Worm (Caenorhabditis elegans) whole organism, young adult: ENCODE measurements around the gene clec-229.

Experiments used
- D2030.7 ChIP-seq: fragments of 200-800 bp; sonication (Bioruptor generic); IDR thresholded peaks from 2 replicates; pipeline ENCODE4 v1.3.6; 2022; ENCODE audit warnings: missing genetic modification reagents, missing genetic modification characterization, missing compliant biosample characterization
- F22D6.2 ChIP-seq: sonication (generic microtip); optimal IDR thresholded peaks from 2 replicates; lab custom pipeline; 2016; ENCODE audit warnings: mild to moderate bottlenecking, missing genetic modification characterization, missing compliant biosample characterization
- F33H1.4 ChIP-seq: fragments of 200-800 bp; sonication (Bioruptor generic); IDR thresholded peaks from 2 replicates; pipeline ENCODE4 v1.3.6; 2022; ENCODE audit warnings: missing genetic modification reagents, missing genetic modification characterization, missing compliant biosample characterization
- F57A8.1 ChIP-seq: fragments of 200-800 bp; sonication (Bioruptor generic); optimal IDR thresholded peaks from 2 replicates; lab custom pipeline; 2018; ENCODE audit warnings: mild to moderate bottlenecking, missing genetic modification characterization, moderate library complexity, missing compliant biosample characterization
- akir-1 ChIP-seq: fragments of 200-800 bp; sonication (Bioruptor generic); optimal IDR thresholded peaks from 2 replicates; lab custom pipeline; 2018; ENCODE audit warnings: mild to moderate bottlenecking, missing genetic modification characterization, moderate library complexity, missing compliant biosample characterization
- attf-5 ChIP-seq: fragments of 200-800 bp; sonication (Bioruptor generic); optimal IDR thresholded peaks from 2 replicates; lab custom pipeline; 2018; ENCODE audit warnings: mild to moderate bottlenecking, missing genetic modification characterization, missing compliant biosample characterization
- attf-6 ChIP-seq: fragments of 200-800 bp; sonication (Bioruptor generic); IDR thresholded peaks from 2 replicates; pipeline ENCODE4 v1.3.6; 2022; ENCODE audit warnings: missing genetic modification reagents, missing genetic modification characterization, missing compliant biosample characterization
- bed-1 ChIP-seq: fragments of 200-800 bp; sonication (Bioruptor generic); IDR thresholded peaks from 2 replicates; pipeline ENCODE4 v1.3.6; 2022; ENCODE audit warnings: missing genetic modification reagents, missing genetic modification characterization, missing compliant biosample characterization
- cebp-1 ChIP-seq, 2 experiments: fragments of 200-800 bp in 1 of 2; sonication (Bioruptor generic) in 1 of 2; sonication (generic microtip) in 1 of 2; IDR thresholded peaks in 1 of 2; optimal IDR thresholded peaks in 1 of 2; 2 replicates each; pipeline versions ENCODE4 v1.3.6 to Lab custom; 2017 to 2022; ENCODE audit warnings: missing compliant biosample characterization in 2 of 2, missing genetic modification characterization in 2 of 2, mild to moderate bottlenecking in 1 of 2, missing genetic modification reagents in 1 of 2, moderate library complexity in 1 of 2
- cebp-2 ChIP-seq: fragments of 200-800 bp; sonication (Bioruptor generic); IDR thresholded peaks from 2 replicates; pipeline ENCODE4 v1.3.6; 2022; ENCODE audit warnings: missing genetic modification characterization, missing compliant biosample characterization
- ceh-100 ChIP-seq: fragments of 200-800 bp; sonication (Bioruptor generic); IDR thresholded peaks from 2 replicates; pipeline ENCODE4 v1.3.6; 2022; ENCODE audit warnings: missing genetic modification reagents, missing genetic modification characterization, missing compliant biosample characterization
- die-1 ChIP-seq: sonication (generic microtip); optimal IDR thresholded peaks from 2 replicates; lab custom pipeline; 2016; ENCODE audit warnings: missing genotype, mild to moderate bottlenecking, missing genetic modification characterization, missing compliant biosample characterization
- efl-1 ChIP-seq: fragments of 150-350 bp; optimal IDR thresholded peaks from 2 replicates; lab custom pipeline; 2014; ENCODE audit warnings: missing biosample characterization, missing genetic modification reagents, missing genetic modification characterization
- egl-18 ChIP-seq: fragments of 200-800 bp; sonication (Bioruptor generic); IDR thresholded peaks from 2 replicates; pipeline ENCODE4 v1.3.6; 2022; ENCODE audit warnings: missing genetic modification reagents, missing genetic modification characterization, missing compliant biosample characterization
- egl-44 ChIP-seq: fragments of 200-800 bp; sonication (Bioruptor generic); IDR thresholded peaks from 2 replicates; pipeline ENCODE4 v1.3.6; 2022; ENCODE audit warnings: missing genetic modification reagents, missing genetic modification characterization, missing compliant biosample characterization
- fkh-3 ChIP-seq: sonication (generic microtip); optimal IDR thresholded peaks from 2 replicates; lab custom pipeline; 2016; ENCODE audit warnings: mild to moderate bottlenecking, missing genetic modification characterization, missing compliant biosample characterization
- hlh-12 ChIP-seq: sonication (generic microtip); optimal IDR thresholded peaks from 2 replicates; lab custom pipeline; 2016; ENCODE audit warnings: missing genetic modification characterization, missing compliant biosample characterization
- hlh-26 ChIP-seq: fragments of 200-800 bp; sonication (Bioruptor generic); conservative IDR thresholded peaks from 2 replicates; pipeline ENCODE4 v1.3.6; 2022; ENCODE audit warnings: missing genetic modification reagents, missing genetic modification characterization, missing compliant biosample characterization
- hmg-20 ChIP-seq: fragments of 200-800 bp; sonication (Bioruptor generic); IDR thresholded peaks from 2 replicates; pipeline ENCODE4 v1.3.6; 2022; ENCODE audit warnings: missing genetic modification reagents, missing genetic modification characterization, missing compliant biosample characterization
- lin-40 ChIP-seq: sonication (generic microtip); optimal IDR thresholded peaks from 2 replicates; lab custom pipeline; 2016; ENCODE audit warnings: missing genetic modification characterization, mild to moderate bottlenecking, missing compliant biosample characterization, missing genotype, missing genetic modification reagents
- lin-54 ChIP-seq: fragments of 200-800 bp; sonication (Bioruptor generic); optimal IDR thresholded peaks from 2 replicates; lab custom pipeline; 2018; ENCODE audit warnings: mild to moderate bottlenecking, missing genetic modification characterization, missing compliant biosample characterization
- lir-1 ChIP-seq: fragments of 200-800 bp; sonication (Bioruptor generic); conservative IDR thresholded peaks from 2 replicates; pipeline ENCODE4 v1.3.6; 2022; ENCODE audit warnings: missing genetic modification reagents, missing genetic modification characterization, missing compliant biosample characterization
- lsy-27 ChIP-seq: sonication (generic microtip); optimal IDR thresholded peaks from 2 replicates; lab custom pipeline; 2017; ENCODE audit warnings: missing genetic modification characterization, mild to moderate bottlenecking, missing compliant biosample characterization, antibody characterized with exemption, missing genotype, borderline replicate concordance; ENCODE audit not compliant: insufficient read depth
- madf-6 ChIP-seq: fragments of 200-800 bp; sonication (Bioruptor generic); IDR thresholded peaks from 2 replicates; pipeline ENCODE4 v1.3.6; 2022; ENCODE audit warnings: missing genetic modification reagents, missing genetic modification characterization, missing compliant biosample characterization
- nhr-27 ChIP-seq: fragments of 200-800 bp; sonication (Bioruptor generic); optimal IDR thresholded peaks from 2 replicates; lab custom pipeline; 2018; ENCODE audit warnings: mild to moderate bottlenecking, missing genetic modification characterization, moderate library complexity, missing compliant biosample characterization
- pbrm-1 ChIP-seq: fragments of 200-800 bp; sonication (Bioruptor generic); IDR thresholded peaks from 2 replicates; pipeline ENCODE4 v1.3.6; 2022; ENCODE audit warnings: missing genetic modification reagents, missing genetic modification characterization, missing compliant biosample characterization
- sdz-38 ChIP-seq: sonication (generic microtip); optimal IDR thresholded peaks from 2 replicates; lab custom pipeline; 2016; ENCODE audit warnings: missing genotype, missing genetic modification characterization, missing compliant biosample characterization
- snpc-1.1 ChIP-seq: sonication (generic microtip); optimal IDR thresholded peaks from 2 replicates; lab custom pipeline; 2017; ENCODE audit warnings: missing genetic modification characterization, mild to moderate bottlenecking, missing compliant biosample characterization, antibody characterized with exemption, moderate library complexity, missing genotype, missing genetic modification reagents; ENCODE audit not compliant: insufficient read depth
- snpc-3.4 ChIP-seq: sonication (generic microtip); optimal IDR thresholded peaks from 2 replicates; lab custom pipeline; 2017; ENCODE audit warnings: missing genetic modification characterization, mild to moderate bottlenecking, missing compliant biosample characterization, antibody characterized with exemption, moderate library complexity, missing genotype, missing genetic modification reagents
- snpc-4 ChIP-seq, 5 experiments: fragments of 150-350 bp in 1 of 5; sonication (generic microtip) in 4 of 5; optimal IDR thresholded peaks; 2 replicates each; lab custom pipeline; 2014 to 2018; ENCODE audit warnings: missing genetic modification characterization in 5 of 5, missing biosample characterization in 3 of 5, antibody characterized with exemption in 2 of 5, mild to moderate bottlenecking in 2 of 5, missing compliant biosample characterization in 2 of 5, missing genotype in 2 of 5, moderate library complexity in 2 of 5, missing genetic modification reagents in 1 of 5
- sptf-2 ChIP-seq: fragments of 200-800 bp; sonication (Bioruptor generic); optimal IDR thresholded peaks from 2 replicates; lab custom pipeline; 2018; ENCODE audit warnings: mild to moderate bottlenecking, missing genetic modification characterization, missing compliant biosample characterization
- zim-3 ChIP-seq: sonication (generic microtip); optimal IDR thresholded peaks from 2 replicates; lab custom pipeline; 2017; ENCODE audit warnings: mild to moderate bottlenecking, missing genetic modification characterization, moderate library complexity, missing compliant biosample characterization
- ztf-22 ChIP-seq: fragments of 200-800 bp; sonication (Bioruptor generic); optimal IDR thresholded peaks from 2 replicates; lab custom pipeline; 2018; ENCODE audit warnings: mild to moderate bottlenecking, missing genetic modification characterization, moderate library complexity, missing compliant biosample characterization
- ztf-26 ChIP-seq: sonication (generic microtip); optimal IDR thresholded peaks from 2 replicates; lab custom pipeline; 2017; ENCODE audit warnings: missing genetic modification characterization, missing compliant biosample characterization

clec-229 gene

ce11 chrV:15315827-15316527 lies 25.3 kb downstream of the clec-229 start, which contains the start of the genes srt-22 and nhr-246:
Gene srt-22, minus strand, starts transcription at chrV:15315927.
Gene nhr-246, plus strand, starts transcription at chrV:15316477.
- TF ChIP-seq lsy-27, result no peak
- TF ChIP-seq die-1 (tag; lab: Kevin White, UChicago), result no peak
- no peak for TF ChIP-seq cebp-2
- TF ChIP-seq sptf-2 (GFP tag; lab: Kevin White, UChicago), result no peak
- no peak for TF ChIP-seq lir-1 (GFP tag; lab: Robert Waterston, UW)
- no peak for TF ChIP-seq attf-6
- no peak for TF ChIP-seq sdz-38
- no peak for TF ChIP-seq snpc-1.1 (tag; lab: Kevin White, UChicago)
- TF ChIP-seq lin-54 (GFP tag; lab: Kevin White, UChicago), result no peak
- no peak for TF ChIP-seq lin-40

- no peak for TF ChIP-seq hlh-12 (tag; lab: Kevin White, UChicago)
- TF ChIP-seq F33H1.4 (GFP tag; lab: Robert Waterston, UW), result no peak
- TF ChIP-seq zim-3 (tag; lab: Kevin White, UChicago), result no peak
- TF ChIP-seq ceh-100 (GFP tag; lab: Robert Waterston, UW), result no peak
- TF ChIP-seq efl-1 (GFP tag; lab: Kevin White, UChicago), result no peak
- TF ChIP-seq egl-18 (GFP tag; lab: Robert Waterston, UW), result no peak
- no peak for TF ChIP-seq ztf-26 (tag; lab: Kevin White, UChicago)
- no peak for TF ChIP-seq bed-1 (GFP tag; lab: Robert Waterston, UW)
- no peak for TF ChIP-seq madf-6 (GFP tag; lab: Robert Waterston, UW)
- no peak for TF ChIP-seq egl-44 (GFP tag; lab: Robert Waterston, UW)
- TF ChIP-seq hmg-20, result no peak
- no peak for TF ChIP-seq ztf-22 (GFP tag; lab: Kevin White, UChicago)
- no peak for TF ChIP-seq F22D6.2 (tag; lab: Kevin White, UChicago)
- no peak for TF ChIP-seq snpc-3.4 (tag; lab: Kevin White, UChicago)
- TF ChIP-seq hlh-26, result no peak
- no peak for TF ChIP-seq F57A8.1 (GFP tag; lab: Kevin White, UChicago)
- TF ChIP-seq nhr-27 (tag; lab: Kevin White, UChicago), result no peak
- TF ChIP-seq pbrm-1, result no peak
- no peak for TF ChIP-seq fkh-3 (tag; lab: Kevin White, UChicago)
- no peak for TF ChIP-seq attf-5 (GFP tag; lab: Kevin White, UChicago)
Measured at ce11 chrV:15313529-15313928, 27.8 kb downstream of the clec-229 start.

- no peak for TF ChIP-seq cebp-1 (GFP tag; IDR thresholded peaks at IDR 0.05; lab: Robert Waterston, UW)
- no peak for TF ChIP-seq cebp-1 (tag; optimal IDR thresholded peaks at IDR 0.05; lab: Kevin White, UChicago)
- TF ChIP-seq akir-1 (GFP tag; lab: Kevin White, UChicago), result no peak
- no peak for TF ChIP-seq D2030.7 (GFP tag; lab: Robert Waterston, UW)
- TF ChIP-seq snpc-4 (GFP tag; optimal IDR thresholded peaks at IDR 0.05; lab: Kevin White, UChicago), result no peak
- no peak for TF ChIP-seq snpc-4 (tag; optimal IDR thresholded peaks at IDR 0.05; lab: Kevin White, UChicago)
- TF ChIP-seq pbrm-1, result no peak
Measured at ce11 chrV:15310780-15311179, 30.5 kb downstream of the clec-229 start, which contains the start of gene irld-62. Gene irld-62, plus strand, starts transcription at chrV:15311080.
